ENCODE assay signal across 4 fruit fly cellular contexts in the genomic region with DNA sequence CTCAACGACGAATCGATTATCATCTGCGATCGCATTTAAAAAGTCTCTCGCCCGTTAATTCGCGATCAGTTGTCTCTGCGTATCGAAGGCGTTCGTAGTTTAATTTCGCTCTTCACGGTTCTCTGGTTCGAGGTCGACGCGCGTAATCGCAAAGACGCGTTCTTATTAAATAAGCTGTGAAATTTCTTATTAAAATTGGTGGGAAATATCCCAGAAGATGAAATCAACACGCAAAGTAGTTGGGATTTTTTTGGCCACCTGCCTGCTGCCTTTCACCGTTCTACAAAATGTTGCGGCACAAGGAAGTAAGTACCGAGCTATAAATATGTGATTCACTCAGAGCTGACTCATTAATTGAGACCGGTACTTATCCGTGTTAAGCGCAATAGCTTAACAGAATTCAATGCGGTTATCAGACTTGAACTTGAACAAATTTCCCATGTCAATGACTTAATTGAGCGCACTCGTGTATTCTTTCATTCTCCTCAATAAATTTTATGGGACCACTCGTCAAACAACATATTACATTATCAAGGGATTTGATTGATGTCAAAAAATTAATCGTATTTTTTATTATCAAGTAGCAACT.
TF ChIP-seq lines count a peak whose summit lies in the region.

No protein-coding gene starts in this region.

- TF ChIP-seq CTCF in whole organism, embryonic (GFP tag; optimal IDR thresholded peaks at IDR 0.05; lab: Kevin White, UChicago): no peak

TF ChIP-seq in whole organism, embryonic, 481 proteins besides CTCF, POLR2A, EP300 and RAD21:
- TF ChIP-seq CG6654 (GFP tag; optimal IDR thresholded peaks at IDR 0.05; lab: Kevin White, UChicago): no peak
- no peak for TF ChIP-seq PHDP (tag; optimal IDR thresholded peaks at IDR 0.05; lab: Kevin White, UChicago)
- TF ChIP-seq CG34376 (GFP tag; optimal IDR thresholded peaks at IDR 0.05; lab: Kevin White, UChicago): peak; percentile 22
- TF ChIP-seq stc (GFP tag; IDR thresholded peaks at IDR 0.05; lab: Robert Waterston, UW): no peak
- no peak for TF ChIP-seq CG14050 (GFP tag; IDR thresholded peaks at IDR 0.05; lab: Robert Waterston, UW)
- TF ChIP-seq CG6175 (GFP tag; IDR thresholded peaks at IDR 0.05; lab: Robert Waterston, UW): no peak
- no peak for TF ChIP-seq Asciz (GFP tag; optimal IDR thresholded peaks at IDR 0.05; lab: Kevin White, UChicago)
- no peak for TF ChIP-seq Ets97D (GFP tag; optimal IDR thresholded peaks at IDR 0.05; lab: Kevin White, UChicago)
- TF ChIP-seq CG1529 (GFP tag; optimal IDR thresholded peaks at IDR 0.05; lab: Kevin White, UChicago): no peak
- TF ChIP-seq pho (GFP tag; optimal IDR thresholded peaks at IDR 0.05; lab: Kevin White, UChicago): no peak
- TF ChIP-seq CG2678 (tag; optimal IDR thresholded peaks at IDR 0.05; lab: Kevin White, UChicago): no peak
- TF ChIP-seq CG3726 (GFP tag; IDR thresholded peaks at IDR 0.05; lab: Robert Waterston, UW): no peak
- no peak for TF ChIP-seq schlank (tag; optimal IDR thresholded peaks at IDR 0.05; lab: Kevin White, UChicago)
- TF ChIP-seq chinmo (GFP tag; IDR thresholded peaks at IDR 0.05; lab: Robert Waterston, UW; ENCODE audit: partially characterized antibody): 0 out of 4 replicates have a peak, but pooled peaks have one; percentile 42
- no peak for TF ChIP-seq Vsx1 (GFP tag; optimal IDR thresholded peaks at IDR 0.05; lab: Kevin White, UChicago)
- no peak for TF ChIP-seq Hey (tag; optimal IDR thresholded peaks at IDR 0.05; lab: Kevin White, UChicago)
- no peak for TF ChIP-seq Lim3 (GFP tag; IDR thresholded peaks at IDR 0.05; lab: Robert Waterston, UW)

TF ChIP-seq in whole organism, prepupa, 60 proteins besides CTCF, POLR2A, EP300 and RAD21:
- TF ChIP-seq fkh (GFP tag; optimal IDR thresholded peaks at IDR 0.05; lab: Kevin White, UChicago) (no peak), svp (GFP tag; lab: Kevin White, UChicago) (peak; percentile 95), vri (GFP tag; optimal IDR thresholded peaks at IDR 0.05; lab: Kevin White, UChicago) (peak; percentile 12), CG10669 (GFP tag; optimal IDR thresholded peaks at IDR 0.05; lab: Kevin White, UChicago) (no peak), Sox102F (GFP tag; optimal IDR thresholded peaks at IDR 0.05; lab: Kevin White, UChicago) (no peak), CG11294 (GFP tag; IDR thresholded peaks at IDR 0.05; lab: Robert Waterston, UW) (no peak), CG4318 (GFP tag; optimal IDR thresholded peaks at IDR 0.05; lab: Kevin White, UChicago) (no peak), Eip78C (GFP tag; lab: Kevin White, UChicago) (peak; percentile 45), fd59A (GFP tag; optimal IDR thresholded peaks at IDR 0.05; lab: Kevin White, UChicago) (no peak), cyc (GFP tag; optimal IDR thresholded peaks at IDR 0.05; lab: Kevin White, UChicago) (no peak), CG32006 (GFP tag; optimal IDR thresholded peaks at IDR 0.05; lab: Kevin White, UChicago) (no peak), CG16779 (tag; optimal IDR thresholded peaks at IDR 0.05; lab: Kevin White, UChicago) (no peak), CG8119 (GFP tag; IDR thresholded peaks at IDR 0.05; lab: Robert Waterston, UW) (no peak), OdsH (GFP tag; optimal IDR thresholded peaks at IDR 0.05; lab: Kevin White, UChicago) (no peak)

TF ChIP-seq in whole organism, pupa, 21 proteins besides CTCF, POLR2A, EP300 and RAD21:
- TF ChIP-seq Ets98B (GFP tag; IDR thresholded peaks at IDR 0.05; lab: Robert Waterston, UW) (no peak), rn (GFP tag; IDR thresholded peaks at IDR 0.05; lab: Robert Waterston, UW) (no peak), fd96Ca (GFP tag; IDR thresholded peaks at IDR 0.05; lab: Robert Waterston, UW) (no peak), EcR (GFP tag; optimal IDR thresholded peaks at IDR 0.05; lab: Kevin White, UChicago) (no peak), CG9948 (tag; optimal IDR thresholded peaks at IDR 0.05; lab: Kevin White, UChicago) (no peak), CG4496 (GFP tag; IDR thresholded peaks at IDR 0.05; lab: Robert Waterston, UW) (0 out of 3 replicates have a peak, but pooled peaks have one; percentile 29), CG17806 (tag; optimal IDR thresholded peaks at IDR 0.05; lab: Kevin White, UChicago) (no peak)
TF ChIP-seq in whole organism, pupa: peak in this region for 1.

TF ChIP-seq in whole organism, wandering third instar larva, 38 proteins besides CTCF, POLR2A, EP300 and RAD21:
- no peak for TF ChIP-seq dmrt93B (GFP tag; optimal IDR thresholded peaks at IDR 0.05; lab: Kevin White, UChicago)
- no peak for TF ChIP-seq Rel (GFP tag; optimal IDR thresholded peaks at IDR 0.05; lab: Kevin White, UChicago)
- peak; percentile 55 for TF ChIP-seq Rel (tag; optimal IDR thresholded peaks at IDR 0.05; lab: Kevin White, UChicago)
